Worm (Caenorhabditis elegans) whole organism, young adult: ENCODE data around the gene acdh-12.

Experiments
- B0035.1 ChIP-seq: sonication (generic microtip); optimal IDR thresholded peaks from 2 replicates; lab custom pipeline; 2016; ENCODE audit warnings: missing genetic modification characterization, mild to moderate bottlenecking, missing compliant biosample characterization, missing genotype, missing genetic modification reagents
- F22D6.2 ChIP-seq: sonication (generic microtip); optimal IDR thresholded peaks from 2 replicates; lab custom pipeline; 2016; ENCODE audit warnings: mild to moderate bottlenecking, missing genetic modification characterization, missing compliant biosample characterization
- Y79H2A.3 ChIP-seq: fragments of 200-800 bp; sonication (Bioruptor generic); conservative IDR thresholded peaks from 2 replicates; pipeline ENCODE4 v1.3.6; 2022; ENCODE audit warnings: missing genetic modification reagents, missing genetic modification characterization, missing compliant biosample characterization
- ama-1 ChIP-seq, 3 experiments: fragments of 150-350 bp in 1 of 3; sonication (generic microtip) in 2 of 3; optimal IDR thresholded peaks; 2 replicates each; lab custom pipeline; 2014 to 2018; ENCODE audit warnings: missing biosample characterization in 2 of 3, missing genetic modification characterization in 2 of 3, missing genetic modification reagents in 2 of 3
- ceh-58 ChIP-seq: fragments of 200-800 bp; sonication (Bioruptor generic); IDR thresholded peaks from 2 replicates; pipeline ENCODE4 v1.3.6; 2022; ENCODE audit warnings: missing genetic modification characterization, missing compliant biosample characterization
- egrh-3 ChIP-seq: fragments of 200-800 bp; sonication (Bioruptor generic); IDR thresholded peaks from 2 replicates; pipeline ENCODE4 v1.3.6; 2022; ENCODE audit warnings: missing genetic modification reagents, missing genetic modification characterization, missing compliant biosample characterization
- madf-3 ChIP-seq: fragments of 200-800 bp; sonication (Bioruptor generic); IDR thresholded peaks from 2 replicates; pipeline ENCODE4 v1.3.6; 2022; ENCODE audit warnings: missing genetic modification reagents, missing genetic modification characterization, missing compliant biosample characterization
- repo-1 ChIP-seq: sonication (generic microtip); optimal IDR thresholded peaks from 2 replicates; lab custom pipeline; 2017; ENCODE audit warnings: mild to moderate bottlenecking, missing genetic modification characterization, missing compliant biosample characterization
- xnd-1 ChIP-seq: sonication (generic microtip); optimal IDR thresholded peaks from 2 replicates; lab custom pipeline; 2016; ENCODE audit warnings: missing genotype, missing genetic modification reagents, missing genetic modification characterization, missing compliant biosample characterization
- ztf-22 ChIP-seq: fragments of 200-800 bp; sonication (Bioruptor generic); optimal IDR thresholded peaks from 2 replicates; lab custom pipeline; 2018; ENCODE audit warnings: mild to moderate bottlenecking, missing genetic modification characterization, moderate library complexity, missing compliant biosample characterization

DNA sequence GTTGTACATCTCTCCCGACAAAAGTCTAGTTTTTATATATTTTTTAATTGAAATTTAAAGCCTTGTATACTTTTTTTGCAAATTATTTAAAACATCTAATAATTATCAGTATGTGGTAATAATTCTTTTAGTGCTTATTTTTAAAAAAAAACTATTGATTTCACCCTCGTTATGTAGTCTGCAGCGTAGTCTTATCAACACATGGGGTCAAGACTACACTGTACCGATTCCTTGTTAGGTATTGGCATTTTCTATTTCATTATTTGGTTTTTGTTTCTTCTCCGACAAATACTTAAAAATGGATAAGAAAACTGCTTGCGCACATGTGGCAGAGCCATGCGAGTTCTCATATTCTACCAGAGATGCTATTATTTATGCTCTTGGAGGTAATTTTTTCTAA, 599 bp upstream of the acdh-12 start, which contains the start of gene maoc-1:
- TF ChIP-seq ceh-58 (no peak), Y79H2A.3 (GFP tag; lab: Robert Waterston, UW) (no peak), madf-3 (GFP tag; lab: Robert Waterston, UW) (no peak), egrh-3 (GFP tag; lab: Robert Waterston, UW) (no peak), B0035.1 (tag; lab: Kevin White, UChicago) (no peak), repo-1 (tag; lab: Kevin White, UChicago) (no peak), ama-1 (optimal IDR thresholded peaks at IDR 0.05; lab: Kevin White, UChicago) (no peak), ama-1 (GFP tag; optimal IDR thresholded peaks at IDR 0.05; lab: Kevin White, UChicago) (no peak), xnd-1 (no peak), F22D6.2 (no peak), ztf-22 (GFP tag; lab: Kevin White, UChicago) (no peak)
